Fruit fly (Drosophila melanogaster) whole organism, embryonic: ENCODE measurements around the gene CG5376.

Experiments used
- BEAF-32 ChIP-seq: fragments of 200-800 bp; sonication (Bioruptor generic); optimal IDR thresholded peaks from 3 replicates; lab custom pipeline; 2017; ENCODE audit warnings: missing biosample characterization, missing genetic modification characterization, mild to moderate bottlenecking, moderate library complexity, missing genetic modification reagents
- Bgb ChIP-seq: fragments of 200-800 bp; sonication (Bioruptor generic); IDR thresholded peaks from 2 replicates; pipeline ENCODE4 v1.3.6; 2022; ENCODE audit warnings: missing biosample characterization, missing genetic modification characterization; ENCODE audit not compliant: partially characterized antibody
- CG10543 ChIP-seq: fragments of 200-800 bp; sonication (Bioruptor generic); optimal IDR thresholded peaks from 3 replicates; lab custom pipeline; 2017; ENCODE audit warnings: missing biosample characterization, mild to moderate bottlenecking, missing genetic modification characterization, moderate library complexity
- CG11456 ChIP-seq: fragments of 200-800 bp; sonication (Bioruptor generic); IDR thresholded peaks from 3 replicates; pipeline ENCODE4 v1.3.6; 2022; ENCODE audit warnings: missing biosample characterization, missing genetic modification characterization
- CG13296 ChIP-seq: fragments of 200-800 bp; sonication (Bioruptor generic); optimal IDR thresholded peaks from 3 replicates; lab custom pipeline; 2018; ENCODE audit warnings: missing biosample characterization, mild to moderate bottlenecking, missing genetic modification characterization
- CG16779 ChIP-seq: fragments of 200-800 bp; sonication (Bioruptor generic); IDR thresholded peaks from 2 replicates; pipeline ENCODE4 v1.3.6; 2022; ENCODE audit warnings: missing biosample characterization, missing genetic modification characterization
- CG17359 ChIP-seq: fragments of 200-800 bp; sonication (Bioruptor generic); optimal IDR thresholded peaks from 3 replicates; lab custom pipeline; 2018; ENCODE audit warnings: missing biosample characterization, mild to moderate bottlenecking, missing genetic modification characterization, moderate library complexity
- CG17612 ChIP-seq: fragments of 200-800 bp; sonication (Bioruptor generic); IDR thresholded peaks from 2 replicates; pipeline ENCODE4 v1.3.6; 2022; ENCODE audit warnings: missing biosample characterization, missing genetic modification characterization
- CG18476 ChIP-seq: fragments of 200-800 bp; sonication (Bioruptor generic); optimal IDR thresholded peaks from 2 replicates; lab custom pipeline; 2016; ENCODE audit warnings: missing biosample characterization, mild to moderate bottlenecking, missing genetic modification characterization
- CG31388 ChIP-seq: fragments of 200-800 bp; sonication (Bioruptor generic); optimal IDR thresholded peaks from 2 replicates; lab custom pipeline; 2016; ENCODE audit warnings: missing biosample characterization, missing genetic modification characterization
- CG3847 ChIP-seq: fragments of 200-800 bp; sonication (Bioruptor generic); IDR thresholded peaks from 2 replicates; pipeline ENCODE4 v1.3.6; 2022; ENCODE audit warnings: missing biosample characterization, missing genetic modification characterization
- CG42726 ChIP-seq: fragments of 200-800 bp; sonication (Bioruptor generic); IDR thresholded peaks from 2 replicates; pipeline ENCODE4 v1.3.6; 2022; ENCODE audit warnings: missing biosample characterization, missing genetic modification characterization; ENCODE audit not compliant: partially characterized antibody
- CG6689 ChIP-seq: fragments of 200-800 bp; sonication (Bioruptor generic); IDR thresholded peaks from 2 replicates; pipeline ENCODE4 v1.3.6; 2022; ENCODE audit warnings: missing biosample characterization, missing genetic modification characterization
- CG6765 ChIP-seq: fragments of 200-800 bp; sonication (Bioruptor generic); optimal IDR thresholded peaks from 3 replicates; lab custom pipeline; 2017; ENCODE audit warnings: missing biosample characterization, mild to moderate bottlenecking, missing genetic modification characterization
- CG7372 ChIP-seq: fragments of 200-800 bp; sonication (Bioruptor generic); IDR thresholded peaks from 2 replicates; pipeline ENCODE4 v1.3.6; 2022; ENCODE audit warnings: missing biosample characterization, missing genetic modification characterization
- CG7839 ChIP-seq: fragments of 200-800 bp; sonication (Bioruptor generic); optimal IDR thresholded peaks from 3 replicates; lab custom pipeline; 2018; ENCODE audit warnings: missing biosample characterization, mild to moderate bottlenecking, missing genetic modification characterization, moderate library complexity
- CG9609 ChIP-seq: fragments of 200-800 bp; sonication (Bioruptor generic); optimal IDR thresholded peaks from 3 replicates; lab custom pipeline; 2016; ENCODE audit warnings: missing biosample characterization, missing genetic modification characterization
- CG9797 ChIP-seq: fragments of 200-800 bp; sonication (Bioruptor generic); optimal IDR thresholded peaks from 3 replicates; lab custom pipeline; 2018; ENCODE audit warnings: missing biosample characterization, mild to moderate bottlenecking, missing genetic modification characterization
- Chrac-16 ChIP-seq: fragments of 200-800 bp; sonication (Bioruptor generic); optimal IDR thresholded peaks from 3 replicates; lab custom pipeline; 2016; ENCODE audit warnings: missing biosample characterization, missing genetic modification characterization
- D ChIP-seq, 2 experiments: fragments of 200-800 bp in 1 of 2; fragments of >200 bp in 1 of 2; sonication (Bioruptor generic) in 1 of 2; optimal IDR thresholded peaks; 2 replicates in 1 of 2; 3 replicates in 1 of 2; lab custom pipeline; 2017; ENCODE audit warnings: mild to moderate bottlenecking in 1 of 2, missing biosample characterization in 1 of 2, missing genetic modification characterization in 1 of 2, missing genetic modification reagents in 1 of 2
- Deaf1 ChIP-seq: fragments of 200-800 bp; optimal IDR thresholded peaks from 3 replicates; lab custom pipeline; 2019; ENCODE audit warnings: missing biosample characterization, mild to moderate bottlenecking, missing genetic modification characterization, moderate library complexity
- Dip3 ChIP-seq: fragments of 200-800 bp; sonication (Bioruptor generic); optimal IDR thresholded peaks from 3 replicates; lab custom pipeline; 2016; ENCODE audit warnings: missing biosample characterization, missing genetic modification characterization
- Dp ChIP-seq: fragments of 200-800 bp; sonication (Bioruptor generic); optimal IDR thresholded peaks from 2 replicates; lab custom pipeline; 2018; ENCODE audit warnings: missing biosample characterization, mild to moderate bottlenecking, missing genetic modification characterization, moderate library complexity
- Ets97D ChIP-seq: fragments of 200-800 bp; sonication (Bioruptor generic); optimal IDR thresholded peaks from 3 replicates; lab custom pipeline; 2016; ENCODE audit warnings: missing biosample characterization, missing genetic modification characterization
- HLH3B ChIP-seq: fragments of 200-800 bp; sonication (Bioruptor generic); IDR thresholded peaks from 2 replicates; pipeline ENCODE4 v1.3.6; 2022; ENCODE audit warnings: missing biosample characterization, missing genetic modification characterization
- Hey ChIP-seq: fragments of 200-800 bp; sonication (Bioruptor generic); optimal IDR thresholded peaks from 3 replicates; lab custom pipeline; 2018; ENCODE audit warnings: missing biosample characterization, mild to moderate bottlenecking, missing genetic modification characterization
- MESR4 ChIP-seq: fragments of 200-800 bp; sonication (Bioruptor generic); optimal IDR thresholded peaks from 2 replicates; lab custom pipeline; 2018; ENCODE audit warnings: missing biosample characterization, mild to moderate bottlenecking, missing genetic modification characterization, moderate library complexity
- Max ChIP-seq: fragments of 200-800 bp; sonication (Bioruptor generic); optimal IDR thresholded peaks from 2 replicates; lab custom pipeline; 2016; ENCODE audit warnings: missing biosample characterization, mild to moderate bottlenecking, missing genetic modification characterization
- Nf-YC ChIP-seq: fragments of 200-800 bp; optimal IDR thresholded peaks from 3 replicates; lab custom pipeline; 2019; ENCODE audit warnings: missing biosample characterization, mild to moderate bottlenecking, missing genetic modification characterization, moderate library complexity
- YL-1 ChIP-seq: fragments of 200-800 bp; sonication (Bioruptor generic); optimal IDR thresholded peaks from 3 replicates; lab custom pipeline; 2017; ENCODE audit warnings: missing biosample characterization, mild to moderate bottlenecking, missing genetic modification characterization
- abd-A ChIP-seq: fragments of 200-800 bp; sonication (Bioruptor generic); optimal IDR thresholded peaks from 3 replicates; lab custom pipeline; 2019; ENCODE audit warnings: missing biosample characterization, mild to moderate bottlenecking, missing genetic modification characterization, moderate library complexity
- ash1 ChIP-seq: fragments of 200-800 bp; sonication (Bioruptor generic); optimal IDR thresholded peaks from 2 replicates; lab custom pipeline; 2018; ENCODE audit warnings: missing biosample characterization, mild to moderate bottlenecking, missing genetic modification characterization
- bbx ChIP-seq: fragments of 200-800 bp; sonication (Bioruptor generic); IDR thresholded peaks from 2 replicates; pipeline ENCODE4 v1.3.6; 2022; ENCODE audit warnings: missing biosample characterization, missing genetic modification characterization; ENCODE audit not compliant: partially characterized antibody
- dpn ChIP-seq, 2 experiments: fragments of 200-800 bp; sonication (Bioruptor generic); optimal IDR thresholded peaks; 3 replicates each; lab custom pipeline; 2016; ENCODE audit warnings: missing biosample characterization in 2 of 2, missing genetic modification characterization in 2 of 2
- fd102C ChIP-seq: fragments of 200-800 bp; sonication (Bioruptor generic); optimal IDR thresholded peaks from 2 replicates; lab custom pipeline; 2018; ENCODE audit warnings: missing biosample characterization, mild to moderate bottlenecking, missing genetic modification characterization, moderate library complexity
- h ChIP-seq: fragments of >200 bp; optimal IDR thresholded peaks from 2 replicates; lab custom pipeline; 2017
- insv ChIP-seq, 2 experiments: fragments of 200-800 bp; sonication (Bioruptor generic); optimal IDR thresholded peaks; 3 replicates each; lab custom pipeline; 2016 to 2018; ENCODE audit warnings: missing biosample characterization in 2 of 2, missing genetic modification characterization in 2 of 2
- inv ChIP-seq: fragments of 200-800 bp; sonication (Bioruptor generic); IDR thresholded peaks from 2 replicates; pipeline ENCODE4 v1.3.6; 2022; ENCODE audit warnings: missing biosample characterization, missing genetic modification characterization; ENCODE audit not compliant: partially characterized antibody
- jing ChIP-seq: fragments of 200-800 bp; sonication (Bioruptor generic); optimal IDR thresholded peaks from 2 replicates; lab custom pipeline; 2018; ENCODE audit warnings: missing biosample characterization, mild to moderate bottlenecking, missing genetic modification characterization
- mirr ChIP-seq: fragments of 200-800 bp; sonication (Bioruptor generic); optimal IDR thresholded peaks from 3 replicates; lab custom pipeline; 2018; ENCODE audit warnings: missing biosample characterization, mild to moderate bottlenecking, missing genetic modification characterization
- nerfin-2 ChIP-seq: fragments of 200-800 bp; sonication (Bioruptor generic); IDR thresholded peaks from 2 replicates; pipeline ENCODE4 v1.3.6; 2022; ENCODE audit warnings: missing biosample characterization, missing genetic modification characterization; ENCODE audit not compliant: partially characterized antibody
- ro ChIP-seq: fragments of 200-800 bp; sonication (Bioruptor generic); IDR thresholded peaks from 2 replicates; pipeline ENCODE4 v1.3.6; 2022; ENCODE audit warnings: missing biosample characterization, missing genetic modification characterization
- stc ChIP-seq: fragments of 200-800 bp; sonication (Bioruptor generic); IDR thresholded peaks from 2 replicates; pipeline ENCODE4 v1.3.6; 2022; ENCODE audit warnings: missing biosample characterization, missing genetic modification characterization
- trem ChIP-seq: fragments of 200-800 bp; optimal IDR thresholded peaks from 3 replicates; lab custom pipeline; 2019; ENCODE audit warnings: missing biosample characterization, mild to moderate bottlenecking, missing genetic modification characterization, moderate library complexity
- unpg ChIP-seq: fragments of 200-800 bp; sonication (Bioruptor generic); optimal IDR thresholded peaks from 3 replicates; lab custom pipeline; 2018; ENCODE audit warnings: missing biosample characterization, mild to moderate bottlenecking, missing genetic modification characterization, moderate library complexity
- wor ChIP-seq: fragments of 200-800 bp; sonication (Bioruptor generic); IDR thresholded peaks from 2 replicates; pipeline ENCODE4 v1.3.6; 2022; ENCODE audit warnings: missing biosample characterization, missing genetic modification characterization
- zen2 ChIP-seq: fragments of 200-800 bp; sonication (Bioruptor generic); IDR thresholded peaks from 3 replicates; pipeline ENCODE4 v1.3.6; 2022; ENCODE audit warnings: missing biosample characterization, missing genetic modification characterization; ENCODE audit not compliant: partially characterized antibody
- zfh1 ChIP-seq: fragments of 200-800 bp; sonication (Bioruptor generic); IDR thresholded peaks from 3 replicates; pipeline ENCODE4 v1.3.6; 2022; ENCODE audit warnings: missing biosample characterization, missing genetic modification characterization

CG5376 gene

DNA sequence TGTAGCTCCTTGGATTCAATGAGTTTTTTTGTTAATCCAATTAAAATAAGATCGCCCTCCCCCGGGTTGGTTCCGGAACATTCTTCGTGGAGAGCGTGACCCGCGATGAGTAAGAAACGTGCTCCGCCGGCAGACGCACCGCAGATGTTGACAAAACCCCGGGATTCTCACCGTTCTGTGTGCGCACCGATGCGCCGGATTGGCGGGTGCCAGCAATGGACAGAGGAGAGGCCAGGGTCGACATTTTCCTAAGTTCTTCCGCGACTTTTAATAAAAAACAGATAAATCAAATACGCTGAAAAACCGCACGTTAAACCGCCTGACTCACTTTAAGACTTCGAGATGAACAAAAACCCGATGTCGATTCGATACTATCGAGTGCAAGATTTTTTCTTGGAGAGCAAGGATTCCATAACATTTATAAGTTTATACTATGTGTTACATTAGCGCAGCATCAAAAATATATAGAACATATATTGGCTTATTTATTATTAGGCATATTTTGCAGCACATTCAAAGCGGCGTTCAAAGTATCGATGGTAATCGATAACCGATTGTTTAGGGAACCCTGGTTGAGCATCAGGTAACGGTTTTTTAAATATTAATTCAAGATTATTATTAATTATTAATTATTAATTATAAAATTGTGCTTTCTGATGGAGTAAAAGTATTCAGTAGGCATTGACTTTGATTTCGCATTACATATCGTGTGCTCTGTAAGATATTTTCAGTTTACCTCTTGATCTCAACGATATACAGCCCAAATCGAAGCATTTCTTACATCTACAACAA, 2.5 kb upstream of the CG5376 start, which contains the start of the genes CCT1 and tHMG1 (continued):
- peak in 1 of 2 experiments; percentile 1 for TF ChIP-seq dpn (GFP tag; optimal IDR thresholded peaks at IDR 0.05; lab: Kevin White, UChicago)
- peak; percentile 67; the same call in 1 of the 2 replicates for TF ChIP-seq CG42726 (GFP tag; lab: Robert Waterston, UW)
- TF ChIP-seq HLH3B (GFP tag; lab: Robert Waterston, UW), result no peak
- TF ChIP-seq Chrac-16, result no peak
- no peak for TF ChIP-seq CG7372 (GFP tag; lab: Robert Waterston, UW)
- no peak for TF ChIP-seq Dip3 (GFP tag; lab: Kevin White, UChicago)
- no peak for TF ChIP-seq CG6765 (GFP tag; lab: Kevin White, UChicago)
- no peak for TF ChIP-seq stc
- no peak for TF ChIP-seq CG17359 (tag; lab: Kevin White, UChicago)
- TF ChIP-seq jing (GFP tag; lab: Kevin White, UChicago), result no peak
- no peak for TF ChIP-seq abd-A (tag; lab: Kevin White, UChicago)
- TF ChIP-seq CG3847 (GFP tag; lab: Robert Waterston, UW), result no peak
- TF ChIP-seq CG9609 (GFP tag; lab: Kevin White, UChicago), result no peak
- TF ChIP-seq Dp (GFP tag; lab: Kevin White, UChicago), result peak; percentile 73
- TF ChIP-seq CG6689 (GFP tag; lab: Robert Waterston, UW), result no peak
- no peak for TF ChIP-seq CG16779 (GFP tag; lab: Robert Waterston, UW)
- peak; percentile 33 for TF ChIP-seq Max (GFP tag; lab: Kevin White, UChicago)
- TF ChIP-seq zen2, result peak; percentile 95
- TF ChIP-seq ro (GFP tag; lab: Robert Waterston, UW), result no peak
- no peak for TF ChIP-seq CG18476 (GFP tag; lab: Kevin White, UChicago)
- TF ChIP-seq insv (GFP tag; optimal IDR thresholded peaks at IDR 0.05; lab: Kevin White, UChicago), result no peak
- no peak for TF ChIP-seq fd102C (GFP tag; lab: Kevin White, UChicago)
- no peak for TF ChIP-seq h (lab: Kevin White, UChicago)
- no peak for TF ChIP-seq CG17612
- peak; percentile 89 for TF ChIP-seq BEAF-32
- TF ChIP-seq Bgb (GFP tag; lab: Robert Waterston, UW), result peak; percentile 93
- no peak for TF ChIP-seq CG31388 (GFP tag; lab: Kevin White, UChicago)
- TF ChIP-seq Hey (tag; lab: Kevin White, UChicago), result no peak
- TF ChIP-seq CG13296, result peak; percentile 20
- TF ChIP-seq unpg, result no peak
- no peak for TF ChIP-seq mirr (GFP tag; lab: Kevin White, UChicago)
- peak; percentile 76 for TF ChIP-seq MESR4
- peak; percentile 91 for TF ChIP-seq inv
- TF ChIP-seq nerfin-2 (GFP tag; lab: Robert Waterston, UW), result peak; percentile 84
- TF ChIP-seq Nf-YC (tag; lab: Kevin White, UChicago), result peak; percentile 38
- TF ChIP-seq D (optimal IDR thresholded peaks at IDR 0.05; lab: Kevin White, UChicago), result no peak
- no peak for TF ChIP-seq D (GFP tag; optimal IDR thresholded peaks at IDR 0.05; lab: Kevin White, UChicago)
- TF ChIP-seq Ets97D (GFP tag; lab: Kevin White, UChicago), result peak; percentile 56
- TF ChIP-seq bbx (GFP tag; lab: Robert Waterston, UW), result peak; percentile 93
- TF ChIP-seq CG11456 (GFP tag; lab: Robert Waterston, UW), result no peak
- peak; percentile 69 for TF ChIP-seq YL-1 (GFP tag; lab: Kevin White, UChicago)
- TF ChIP-seq CG9797 (GFP tag; lab: Kevin White, UChicago), result peak; percentile 23
- peak; percentile 32; the same call in 1 of the 3 replicates for TF ChIP-seq zfh1 (GFP tag; lab: Robert Waterston, UW)
- TF ChIP-seq ash1 (GFP tag; lab: Kevin White, UChicago), result no peak
- no peak for TF ChIP-seq CG10543
- TF ChIP-seq wor (GFP tag; lab: Robert Waterston, UW), result no peak
- TF ChIP-seq trem (tag; lab: Kevin White, UChicago), result peak; percentile 77
- no peak for TF ChIP-seq CG7839
- TF ChIP-seq Deaf1 (tag; lab: Kevin White, UChicago), result no peak
